Fruit fly (Drosophila melanogaster): Measurements from ENCODE around the gene CG14543.

The CG14543 gene

dm6 chr3R:26056381-26056780 lies at the start of gene CG14543, which contains the start of gene Sld5:
Gene CG14543, plus strand, starts transcription at chr3R:26056630.
Gene Sld5, minus strand, starts transcription at chr3R:26056547.
- no peak for TF ChIP-seq CG4496 (GFP tag; IDR thresholded peaks at IDR 0.05)

dm6 chr3R:26007298-26007697 lies 49.1 kb upstream of the CG14543 start:
- TF ChIP-seq gl (tag; optimal IDR thresholded peaks at IDR 0.05), result no peak
- no peak for TF ChIP-seq CG34367 (tag; optimal IDR thresholded peaks at IDR 0.05)
- TF ChIP-seq CG10348 (GFP tag; IDR thresholded peaks at IDR 0.05), result no peak
- TF ChIP-seq D1 (tag; optimal IDR thresholded peaks at IDR 0.05), result no peak
- TF ChIP-seq CG8301 (tag; optimal IDR thresholded peaks at IDR 0.05), result no peak
- TF ChIP-seq CG9948 (tag; optimal IDR thresholded peaks at IDR 0.05), result no peak
- no peak for TF ChIP-seq Snoo (tag; optimal IDR thresholded peaks at IDR 0.05)
- no peak for TF ChIP-seq fd96Ca (GFP tag; IDR thresholded peaks at IDR 0.05)
- TF ChIP-seq Pif1B (GFP tag; optimal IDR thresholded peaks at IDR 0.05), result no peak
- no peak for TF ChIP-seq CG17806 (tag; optimal IDR thresholded peaks at IDR 0.05)
- no peak for TF ChIP-seq rn (GFP tag; IDR thresholded peaks at IDR 0.05)
- no peak for TF ChIP-seq Pif1A (GFP tag; optimal IDR thresholded peaks at IDR 0.05)
- TF ChIP-seq CG8159 (tag; optimal IDR thresholded peaks at IDR 0.05), result no peak

dm6 chr3R:26007964-26008868 lies 48.2 kb upstream of the CG14543 start:
- TF ChIP-seq Snoo (tag; optimal IDR thresholded peaks at IDR 0.05), result peak; percentile 61
- TF ChIP-seq D1 (tag; optimal IDR thresholded peaks at IDR 0.05), result no peak
- TF ChIP-seq CG34367 (tag; optimal IDR thresholded peaks at IDR 0.05), result peak; percentile 66
- TF ChIP-seq CG13204 (GFP tag; optimal IDR thresholded peaks at IDR 0.05), result peak; percentile 91
- TF ChIP-seq rn (GFP tag; IDR thresholded peaks at IDR 0.05), result peak; percentile 52
- TF ChIP-seq CG9948 (tag; optimal IDR thresholded peaks at IDR 0.05), result peak; percentile 31
- TF ChIP-seq fd96Ca (GFP tag; IDR thresholded peaks at IDR 0.05), result peak; percentile 73
- TF ChIP-seq CG8301 (tag; optimal IDR thresholded peaks at IDR 0.05), result peak; percentile 10
- TF ChIP-seq EcR (GFP tag; optimal IDR thresholded peaks at IDR 0.05), result peak; percentile 93
- TF ChIP-seq CG17806 (tag; optimal IDR thresholded peaks at IDR 0.05), result peak; percentile 65
- peak; percentile 75 for TF ChIP-seq CG12605 (GFP tag; IDR thresholded peaks at IDR 0.05)
- peak; percentile 76 for TF ChIP-seq Ets98B (GFP tag; IDR thresholded peaks at IDR 0.05)
- TF ChIP-seq CG10348 (GFP tag; IDR thresholded peaks at IDR 0.05), result no peak
- TF ChIP-seq CG8159 (tag; optimal IDR thresholded peaks at IDR 0.05), result peak; percentile 69
- TF ChIP-seq CG4496 (GFP tag; IDR thresholded peaks at IDR 0.05), result peak; percentile 86
- TF ChIP-seq CG14655 (GFP tag; optimal IDR thresholded peaks at IDR 0.05), result peak; percentile 19
- TF ChIP-seq CG15710 (tag; optimal IDR thresholded peaks at IDR 0.05), result peak; percentile 74
- peak; percentile 52 for TF ChIP-seq Pif1B (GFP tag; optimal IDR thresholded peaks at IDR 0.05)
- peak; percentile 59 for TF ChIP-seq Pif1A (GFP tag; optimal IDR thresholded peaks at IDR 0.05)
- TF ChIP-seq gl (tag; optimal IDR thresholded peaks at IDR 0.05), result peak; percentile 92
- TF ChIP-seq CG32121 (GFP tag; IDR thresholded peaks at IDR 0.05), result peak; percentile 49; the same call in 1 of the 2 replicates

dm6 chr3R:26008892-26009539 lies 47.4 kb upstream of the CG14543 start:
- TF ChIP-seq Pif1B (GFP tag; optimal IDR thresholded peaks at IDR 0.05) (peak; percentile 99), CG14655 (GFP tag; optimal IDR thresholded peaks at IDR 0.05) (peak; percentile 97), EcR (GFP tag; optimal IDR thresholded peaks at IDR 0.05) (peak; percentile 64), CG34367 (tag; optimal IDR thresholded peaks at IDR 0.05) (peak; percentile 98), CG10348 (GFP tag; IDR thresholded peaks at IDR 0.05) (0 out of 2 replicates have a peak, but pooled peaks have one; percentile 42), Snoo (tag; optimal IDR thresholded peaks at IDR 0.05) (peak; percentile 97), CG15710 (tag; optimal IDR thresholded peaks at IDR 0.05) (peak; percentile 98), Ets98B (GFP tag; IDR thresholded peaks at IDR 0.05) (peak; percentile 95), CG8301 (tag; optimal IDR thresholded peaks at IDR 0.05) (peak; percentile 97), CG32121 (GFP tag; IDR thresholded peaks at IDR 0.05) (peak; percentile 93), fd96Ca (GFP tag; IDR thresholded peaks at IDR 0.05) (peak; percentile 94), CG17806 (tag; optimal IDR thresholded peaks at IDR 0.05) (peak; percentile 98), CG12605 (GFP tag; IDR thresholded peaks at IDR 0.05) (peak; percentile 86), gl (tag; optimal IDR thresholded peaks at IDR 0.05) (peak; percentile 95), D1 (tag; optimal IDR thresholded peaks at IDR 0.05) (peak; percentile 97), CG4496 (GFP tag; IDR thresholded peaks at IDR 0.05) (peak; percentile 96), rn (GFP tag; IDR thresholded peaks at IDR 0.05) (peak; percentile 88), CG9948 (tag; optimal IDR thresholded peaks at IDR 0.05) (peak; percentile 98), CG13204 (GFP tag; optimal IDR thresholded peaks at IDR 0.05) (peak; percentile 69), CG8159 (tag; optimal IDR thresholded peaks at IDR 0.05) (peak; percentile 99), Pif1A (GFP tag; optimal IDR thresholded peaks at IDR 0.05) (peak; percentile 99)

- TF ChIP-seq CG15710 (tag; optimal IDR thresholded peaks at IDR 0.05), result no peak
- TF ChIP-seq CG12605 (GFP tag; IDR thresholded peaks at IDR 0.05), result no peak
- TF ChIP-seq CG34367 (tag; optimal IDR thresholded peaks at IDR 0.05), result no peak
- TF ChIP-seq fd96Ca (GFP tag; IDR thresholded peaks at IDR 0.05), result no peak
- no peak for TF ChIP-seq Ets98B (GFP tag; IDR thresholded peaks at IDR 0.05)
- no peak for TF ChIP-seq D1 (tag; optimal IDR thresholded peaks at IDR 0.05)
- no peak for TF ChIP-seq CG4496 (GFP tag; IDR thresholded peaks at IDR 0.05)
- TF ChIP-seq gl (tag; optimal IDR thresholded peaks at IDR 0.05), result no peak
- TF ChIP-seq EcR (GFP tag; optimal IDR thresholded peaks at IDR 0.05), result no peak
- no peak for TF ChIP-seq CG9948 (tag; optimal IDR thresholded peaks at IDR 0.05)
- no peak for TF ChIP-seq CG13204 (GFP tag; optimal IDR thresholded peaks at IDR 0.05)
Observed at dm6 chr3R:26009766-26010414, 46.5 kb upstream of the CG14543 start.

All from whole organism, pupa.